Worm (Caenorhabditis elegans): ENCODE data around the gene gei-4.

gei-4 gene

ce11 chrIII:351860-352456, 2.6 kb downstream of the gei-4 start (continued):
- TF ChIP-seq nhr-12 (tag; optimal IDR thresholded peaks at IDR 0.05): no peak
- no peak for TF ChIP-seq elt-2 (tag; optimal IDR thresholded peaks at IDR 0.05)
- TF ChIP-seq fkh-4 (tag; optimal IDR thresholded peaks at IDR 0.05; ENCODE audit: borderline replicate concordance): no peak
- TF ChIP-seq ztf-11 (tag; optimal IDR thresholded peaks at IDR 0.05): no peak
- no peak for TF ChIP-seq unc-130 (tag; optimal IDR thresholded peaks at IDR 0.05)
- TF ChIP-seq lin-39 (tag; optimal IDR thresholded peaks at IDR 0.05): no peak
- TF ChIP-seq nhr-71 (tag; optimal IDR thresholded peaks at IDR 0.05): peak; percentile 7
- no peak for TF ChIP-seq ceh-63 (GFP tag; optimal IDR thresholded peaks at IDR 0.05)
- TF ChIP-seq sup-37 (GFP tag; optimal IDR thresholded peaks at IDR 0.05): no peak
- TF ChIP-seq snpc-4 (tag; optimal IDR thresholded peaks at IDR 0.05): no peak
- TF ChIP-seq tlp-1 (tag; optimal IDR thresholded peaks at IDR 0.05): no peak
- TF ChIP-seq rnt-1 (tag; optimal IDR thresholded peaks at IDR 0.05): no peak
- no peak for TF ChIP-seq ceh-90 (tag; optimal IDR thresholded peaks at IDR 0.05)
- TF ChIP-seq C04F5.9 (tag; optimal IDR thresholded peaks at IDR 0.05): no peak
- TF ChIP-seq nhr-77 (tag; optimal IDR thresholded peaks at IDR 0.05): no peak
- no peak for TF ChIP-seq ceh-88 (GFP tag; IDR thresholded peaks at IDR 0.05)
- no peak for TF ChIP-seq unc-86 (tag; optimal IDR thresholded peaks at IDR 0.05)
- peak; percentile 35 for TF ChIP-seq mep-1 (tag; optimal IDR thresholded peaks at IDR 0.05)
- no peak for TF ChIP-seq jun-1 (tag; optimal IDR thresholded peaks at IDR 0.05)
- TF ChIP-seq Y116A8C.19 (tag; optimal IDR thresholded peaks at IDR 0.05; ENCODE audit: borderline replicate concordance): no peak
- peak; percentile 13 for TF ChIP-seq nhr-20 (tag; optimal IDR thresholded peaks at IDR 0.05)
- TF ChIP-seq nhr-76 (tag; optimal IDR thresholded peaks at IDR 0.05): no peak
- no peak for TF ChIP-seq vab-15 (tag; optimal IDR thresholded peaks at IDR 0.05)
- peak in 1 of 3 experiments; percentile 12 for TF ChIP-seq ceh-82 (tag; optimal IDR thresholded peaks at IDR 0.05)
- TF ChIP-seq isw-1 (GFP tag; IDR thresholded peaks at IDR 0.05): no peak
- no peak for TF ChIP-seq ets-5 (GFP tag; IDR thresholded peaks at IDR 0.05)
- no peak for TF ChIP-seq nhr-84 (tag; optimal IDR thresholded peaks at IDR 0.05)
- no peak for TF ChIP-seq sptf-1 (tag; optimal IDR thresholded peaks at IDR 0.05)
- TF ChIP-seq F16B12.6 (tag; optimal IDR thresholded peaks at IDR 0.05): no peak
- TF ChIP-seq tbx-2 (tag; optimal IDR thresholded peaks at IDR 0.05): no peak
- TF ChIP-seq pax-3 (tag; optimal IDR thresholded peaks at IDR 0.05): no peak
- TF ChIP-seq nhr-85 (tag): peak; percentile 93

ce11 chrIII:349511-350165, 5.0 kb downstream of the gei-4 start:
- TF ChIP-seq efl-1 (optimal IDR thresholded peaks at IDR 0.05) (peak; percentile 84 to 99), efl-1 (GFP tag; optimal IDR thresholded peaks at IDR 0.05 in 1 of 2) (peak; percentile 85 to 98), blmp-1 (tag; optimal IDR thresholded peaks at IDR 0.05) (no peak), sox-4 (tag; optimal IDR thresholded peaks at IDR 0.05) (peak; percentile 92), nhr-47 (tag; optimal IDR thresholded peaks at IDR 0.05) (peak; percentile 97), nhr-76 (tag; optimal IDR thresholded peaks at IDR 0.05) (peak; percentile 56), tlp-1 (tag; optimal IDR thresholded peaks at IDR 0.05) (no peak), ztf-4 (tag; optimal IDR thresholded peaks at IDR 0.05) (peak; percentile 94), C34B4.2 (tag; optimal IDR thresholded peaks at IDR 0.05) (peak; percentile 25), ztf-11 (tag; optimal IDR thresholded peaks at IDR 0.05) (peak in 1 of 2 experiments; percentile 86), nhr-90 (tag; optimal IDR thresholded peaks at IDR 0.05; ENCODE audit: poor library complexity) (peak; percentile 94), grh-1 (GFP tag; IDR thresholded peaks at IDR 0.05) (peak; percentile 80), nhr-20 (tag; optimal IDR thresholded peaks at IDR 0.05) (peak; percentile 98), lsy-2 (tag; optimal IDR thresholded peaks at IDR 0.05) (peak; percentile 60 to 86), F16B12.6 (tag; optimal IDR thresholded peaks at IDR 0.05) (peak; percentile 17), snpc-4 (tag; optimal IDR thresholded peaks at IDR 0.05) (peak; percentile 56), sptf-1 (tag; optimal IDR thresholded peaks at IDR 0.05) (no peak), Y116A8C.19 (tag; optimal IDR thresholded peaks at IDR 0.05; ENCODE audit: borderline replicate concordance) (peak; percentile 8), lin-15B (tag; optimal IDR thresholded peaks at IDR 0.05) (peak; percentile 19), C16A3.4 (tag; optimal IDR thresholded peaks at IDR 0.05) (peak; percentile 47), pax-3 (tag; optimal IDR thresholded peaks at IDR 0.05) (peak; percentile 96), ama-1 (optimal IDR thresholded peaks at IDR 0.05) (peak; percentile 92), efl-3 (GFP tag; optimal IDR thresholded peaks at IDR 0.05) (peak; percentile 8), elt-3 (tag; optimal IDR thresholded peaks at IDR 0.05) (peak in 2 of 6 experiments; percentile 31 to 56), snu-23 (GFP tag; optimal IDR thresholded peaks at IDR 0.05) (peak; percentile 99), zag-1 (tag; optimal IDR thresholded peaks at IDR 0.05) (no peak), egl-27 (tag; optimal IDR thresholded peaks at IDR 0.05) (peak in 1 of 2 experiments; percentile 51), pag-3 (tag; optimal IDR thresholded peaks at IDR 0.05; ENCODE audit: borderline replicate concordance, insufficient read depth) (no peak)
